Fruit fly (Drosophila melanogaster): Measurements from ENCODE around the gene CG5645.

CG5645 gene

dm6 chr3L:12107378-12107777, 29.1 kb downstream of the CG5645 start:
- TF ChIP-seq chinmo (GFP tag; IDR thresholded peaks at IDR 0.05; ENCODE audit: partially characterized antibody): 0 out of 4 replicates have a peak, but pooled peaks have one; percentile 62
- TF ChIP-seq az2 (GFP tag; optimal IDR thresholded peaks at IDR 0.05): no peak
- peak; percentile 56 for TF ChIP-seq sens (GFP tag)
- no peak for TF ChIP-seq CG12659 (GFP tag; optimal IDR thresholded peaks at IDR 0.05)
- TF ChIP-seq vvl (GFP tag; IDR thresholded peaks at IDR 0.05): peak; percentile 53; the same call in 1 of the 2 replicates
- TF ChIP-seq Sox100B (GFP tag; optimal IDR thresholded peaks at IDR 0.05): no peak
- no peak for TF ChIP-seq Elba2 (GFP tag; optimal IDR thresholded peaks at IDR 0.05)
- peak; percentile 52; the same call in 1 of the 2 replicates for TF ChIP-seq Awh (GFP tag; IDR thresholded peaks at IDR 0.05)
- TF ChIP-seq CG18476 (GFP tag; optimal IDR thresholded peaks at IDR 0.05): no peak
- TF ChIP-seq vnd (GFP tag; IDR thresholded peaks at IDR 0.05; ENCODE audit: partially characterized antibody): no peak
- TF ChIP-seq ind (GFP tag; optimal IDR thresholded peaks at IDR 0.05): no peak
- TF ChIP-seq Hmr (GFP tag; optimal IDR thresholded peaks at IDR 0.05): no peak
- TF ChIP-seq disco-r (GFP tag; optimal IDR thresholded peaks at IDR 0.05): no peak
- no peak for TF ChIP-seq cad (GFP tag; optimal IDR thresholded peaks at IDR 0.05)
- TF ChIP-seq sd (tag; optimal IDR thresholded peaks at IDR 0.05): peak; percentile 43
- TF ChIP-seq bigmax (GFP tag; optimal IDR thresholded peaks at IDR 0.05): no peak
- no peak for TF ChIP-seq Hand (GFP tag; optimal IDR thresholded peaks at IDR 0.05)
- TF ChIP-seq fd64A (GFP tag; optimal IDR thresholded peaks at IDR 0.05): no peak
- TF ChIP-seq CG9215 (GFP tag; IDR thresholded peaks at IDR 0.05): no peak
- peak; percentile 70 for TF ChIP-seq sqz (GFP tag; optimal IDR thresholded peaks at IDR 0.05)
- TF ChIP-seq CG17612 (GFP tag; IDR thresholded peaks at IDR 0.05): no peak

dm6 chr3L:12101924-12102383, 34.6 kb downstream of the CG5645 start:
- TF ChIP-seq Abd-B (GFP tag; optimal IDR thresholded peaks at IDR 0.05) (no peak), CG15011 (GFP tag; optimal IDR thresholded peaks at IDR 0.05) (no peak), D19A (tag; optimal IDR thresholded peaks at IDR 0.05) (peak; percentile 28), Side (GFP tag; optimal IDR thresholded peaks at IDR 0.05) (no peak), D (optimal IDR thresholded peaks at IDR 0.05) (no peak), D (GFP tag; optimal IDR thresholded peaks at IDR 0.05) (peak; percentile 34), psq (GFP tag; optimal IDR thresholded peaks at IDR 0.05) (no peak), CG4404 (GFP tag; IDR thresholded peaks at IDR 0.05) (no peak), Dll (GFP tag; IDR thresholded peaks at IDR 0.05; ENCODE audit: partially characterized antibody) (no peak), zf30C (GFP tag; optimal IDR thresholded peaks at IDR 0.05) (peak; percentile 54), CG14441 (GFP tag; IDR thresholded peaks at IDR 0.05) (no peak), CG17802 (tag; optimal IDR thresholded peaks at IDR 0.05) (no peak), ind (GFP tag; optimal IDR thresholded peaks at IDR 0.05) (no peak), Mes4 (GFP tag; optimal IDR thresholded peaks at IDR 0.05) (no peak), Mrtf (GFP tag; IDR thresholded peaks at IDR 0.05) (no peak), ranshi (GFP tag; IDR thresholded peaks at IDR 0.05) (no peak), CG10462 (GFP tag; optimal IDR thresholded peaks at IDR 0.05) (no peak), sna (GFP tag; IDR thresholded peaks at IDR 0.05; ENCODE audit: partially characterized antibody) (no peak), Med (GFP tag) (no peak), nerfin-1 (tag; optimal IDR thresholded peaks at IDR 0.05) (no peak), CG12769 (tag; optimal IDR thresholded peaks at IDR 0.05) (no peak), CG8924 (tag; optimal IDR thresholded peaks at IDR 0.05) (peak; percentile 50), ssp (GFP tag; IDR thresholded peaks at IDR 0.05) (no peak), tna (GFP tag; IDR thresholded peaks at IDR 0.05; ENCODE audit: partially characterized antibody) (no peak), usp (GFP tag; optimal IDR thresholded peaks at IDR 0.05) (no peak), gcm (GFP tag; optimal IDR thresholded peaks at IDR 0.05) (no peak), Ets65A (GFP tag) (peak; percentile 65), shn (GFP tag; optimal IDR thresholded peaks at IDR 0.05) (no peak), CG6683 (GFP tag; optimal IDR thresholded peaks at IDR 0.05) (no peak), CG18262 (tag; optimal IDR thresholded peaks at IDR 0.05) (peak; percentile 68), Doc3 (GFP tag; IDR thresholded peaks at IDR 0.05; ENCODE audit: partially characterized antibody) (no peak), Hmx (GFP tag; optimal IDR thresholded peaks at IDR 0.05) (no peak)
